Worm (Caenorhabditis elegans) whole organism, L2 larva: ENCODE data around the gene nipi-3.

Experiments
- C34F6.9 ChIP-seq: fragments of 150-350 bp; optimal IDR thresholded peaks from 2 replicates; lab custom pipeline; 2014; ENCODE audit warnings: missing biosample characterization, missing genetic modification characterization
- F13H6.1 ChIP-seq: sonication (generic microtip); optimal IDR thresholded peaks from 2 replicates; lab custom pipeline; 2016; ENCODE audit warnings: missing genetic modification characterization, missing compliant biosample characterization
- crh-2 ChIP-seq: sonication (generic microtip); optimal IDR thresholded peaks from 2 replicates; lab custom pipeline; 2017; ENCODE audit warnings: missing biosample characterization, missing genetic modification characterization
- lin-13 ChIP-seq: fragments of 150-350 bp; optimal IDR thresholded peaks from 2 replicates; lab custom pipeline; 2014; ENCODE audit warnings: missing biosample characterization, missing genetic modification reagents, missing genetic modification characterization
- lsy-2 ChIP-seq, 2 experiments: fragments of 150-350 bp in 1 of 2; sonication (generic microtip) in 1 of 2; optimal IDR thresholded peaks; 2 replicates each; lab custom pipeline; 2014 to 2017; ENCODE audit warnings: missing biosample characterization in 2 of 2, missing genetic modification characterization in 2 of 2
- mab-5 ChIP-seq: fragments of 150-350 bp; optimal IDR thresholded peaks from 2 replicates; lab custom pipeline; 2014; ENCODE audit warnings: missing biosample characterization, missing genetic modification characterization
- mdl-1 ChIP-seq, 2 experiments: fragments of 150-350 bp in 1 of 2; sonication (generic microtip) in 1 of 2; optimal IDR thresholded peaks; 2 replicates each; lab custom pipeline; 2017; ENCODE audit warnings: missing biosample characterization in 2 of 2, missing genetic modification characterization in 2 of 2
- nhr-10 ChIP-seq: sonication (generic microtip); optimal IDR thresholded peaks from 2 replicates; lab custom pipeline; 2017; ENCODE audit warnings: missing biosample characterization, missing genetic modification characterization
- nhr-11 ChIP-seq: fragments of 150-350 bp; optimal IDR thresholded peaks from 2 replicates; lab custom pipeline; 2014; ENCODE audit warnings: missing biosample characterization, missing genetic modification characterization
- nhr-129 ChIP-seq: fragments of 150-350 bp; optimal IDR thresholded peaks from 2 replicates; lab custom pipeline; 2014; ENCODE audit warnings: missing biosample characterization, missing genetic modification characterization
- nhr-237 ChIP-seq: fragments of 150-350 bp; optimal IDR thresholded peaks from 2 replicates; lab custom pipeline; 2014; ENCODE audit warnings: missing biosample characterization, missing genetic modification characterization
- nhr-77 ChIP-seq: fragments of 150-350 bp; optimal IDR thresholded peaks from 2 replicates; lab custom pipeline; 2014; ENCODE audit warnings: missing biosample characterization, missing genetic modification characterization
- peb-1 ChIP-seq: fragments of 150-350 bp; optimal IDR thresholded peaks from 2 replicates; lab custom pipeline; 2014; ENCODE audit warnings: missing biosample characterization, missing genetic modification characterization
- unc-55 ChIP-seq: fragments of 150-350 bp; sonication (generic microtip); optimal IDR thresholded peaks from 3 replicates; lab custom pipeline; 2014; ENCODE audit warnings: missing biosample characterization, missing genetic modification reagents, missing genetic modification characterization
- zag-1 ChIP-seq: fragments of 150-350 bp; optimal IDR thresholded peaks from 2 replicates; lab custom pipeline; 2014; ENCODE audit warnings: missing biosample characterization, missing genetic modification characterization
- ztf-11 ChIP-seq: sonication (generic microtip); optimal IDR thresholded peaks from 2 replicates; lab custom pipeline; 2017; ENCODE audit warnings: missing biosample characterization, missing genetic modification characterization

Gene nipi-3

DNA sequence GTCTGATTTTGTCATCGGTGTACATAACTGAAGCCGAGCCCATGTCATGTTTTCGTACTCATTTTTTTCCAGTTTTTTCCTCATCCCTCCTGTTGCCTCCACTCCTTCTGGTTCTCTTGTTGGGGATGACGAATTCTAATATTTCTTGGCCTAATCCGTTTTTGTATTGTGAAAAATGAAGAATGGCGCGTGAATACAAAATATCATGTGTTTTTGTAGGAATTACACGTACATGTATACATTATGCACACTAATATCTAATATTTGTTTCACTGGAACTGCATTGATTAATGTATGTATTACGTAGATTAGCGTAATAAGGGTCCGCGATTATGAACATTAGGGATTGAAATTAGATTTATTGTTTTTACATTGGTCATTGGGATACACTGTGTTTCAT is 47.9 kb downstream of the nipi-3 start:
- TF ChIP-seq nhr-237 (tag; lab: Kevin White, UChicago) (no peak), unc-55 (peak; percentile 24), nhr-11 (no peak)

DNA sequence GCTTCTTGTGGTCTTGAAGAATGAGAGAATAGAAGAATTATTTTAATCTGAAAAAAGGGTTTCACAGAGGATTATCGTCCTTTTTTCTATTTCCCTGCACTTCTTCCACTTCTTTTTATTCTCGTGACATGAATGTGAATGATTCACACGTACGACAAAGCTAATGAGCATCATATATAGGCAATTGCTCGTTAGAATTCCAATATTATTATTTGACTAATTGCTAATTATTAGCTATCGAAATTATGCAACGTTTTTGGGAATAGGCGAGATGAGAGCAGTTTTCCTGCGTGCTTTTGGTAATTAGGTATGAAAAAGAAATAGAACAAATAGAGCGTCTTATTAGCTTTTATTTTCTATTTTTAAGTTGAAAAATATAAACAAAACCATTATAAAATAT is 50.0 kb downstream of the nipi-3 start:
- TF ChIP-seq F13H6.1 (tag; lab: Kevin White, UChicago) (no peak), ztf-11 (tag; lab: Kevin White, UChicago) (no peak), peb-1 (tag; lab: Kevin White, UChicago) (no peak), mab-5 (tag; lab: Kevin White, UChicago) (no peak), nhr-10 (tag; lab: Kevin White, UChicago) (no peak), nhr-77 (no peak), C34F6.9 (tag; lab: Kevin White, UChicago) (peak; percentile 28), lsy-2 (tag; optimal IDR thresholded peaks at IDR 0.05; lab: Kevin White, UChicago) (peak in 1 of 2 experiments; percentile 10)

DNA sequence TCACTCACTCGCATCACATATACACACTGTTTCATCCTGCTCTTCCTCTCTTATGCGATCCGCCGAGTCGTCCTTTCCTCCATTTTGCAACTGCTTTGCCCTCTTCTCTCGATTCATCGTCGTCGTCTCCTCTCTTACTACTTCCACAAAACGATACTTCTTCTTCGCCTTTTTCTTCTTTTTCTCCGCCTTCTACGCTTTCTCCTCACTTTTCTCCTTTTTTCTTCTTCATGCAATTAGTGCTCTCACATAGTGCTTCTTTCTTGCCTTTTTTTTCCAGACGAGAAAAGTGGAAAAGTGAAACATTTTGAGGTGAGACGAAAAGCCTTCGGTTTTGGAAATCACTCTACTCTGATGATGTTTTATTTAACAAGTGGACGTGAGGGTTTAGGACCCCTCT is 51.8 kb downstream of the nipi-3 start:
- no peak for TF ChIP-seq zag-1 (tag; lab: Kevin White, UChicago)
- TF ChIP-seq C34F6.9 (tag; lab: Kevin White, UChicago), result peak; percentile 31
- TF ChIP-seq nhr-129 (tag; lab: Kevin White, UChicago), result peak; percentile 23
- peak; percentile 57 for TF ChIP-seq unc-55
- peak in 1 of 2 experiments; percentile 25 for TF ChIP-seq lsy-2 (tag; optimal IDR thresholded peaks at IDR 0.05; lab: Kevin White, UChicago)
- peak; percentile 5 for TF ChIP-seq crh-2
- TF ChIP-seq mdl-1 (tag; optimal IDR thresholded peaks at IDR 0.05; lab: Kevin White, UChicago), result no peak
- peak; percentile 0 for TF ChIP-seq lin-13 (GFP tag; lab: Kevin White, UChicago)
